Worm (Caenorhabditis elegans): ENCODE results near the gene mdmh-35.
A peak's percentile ranks its signal among the peaks of the same experiment; 100 is the strongest.

mdmh-35 gene

DNA sequence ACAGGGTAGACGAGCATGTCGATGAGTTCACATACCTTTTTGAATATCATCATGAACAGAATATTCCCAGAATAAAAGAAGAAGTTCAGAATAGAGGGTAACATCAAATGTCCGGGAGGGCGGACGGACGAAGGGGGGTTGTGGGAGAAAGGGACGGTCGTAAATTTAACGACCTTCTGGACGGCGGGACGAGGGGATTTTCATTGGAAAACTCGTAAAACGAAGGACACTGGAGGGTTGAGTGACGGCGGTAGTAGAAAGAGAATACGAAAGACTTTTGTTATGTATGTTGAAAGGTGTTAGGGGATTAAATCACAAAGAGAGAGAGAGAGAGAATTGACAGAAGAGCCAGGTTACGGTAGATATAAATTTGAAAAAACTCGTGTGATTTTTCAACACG is 4.9 kb downstream of the mdmh-35 start:
- no peak for TF ChIP-seq Y22D7AL.16 (tag; optimal IDR thresholded peaks at IDR 0.05)
- peak; percentile 7 for TF ChIP-seq rnt-1 (tag; optimal IDR thresholded peaks at IDR 0.05)
- TF ChIP-seq ceh-18 (tag; optimal IDR thresholded peaks at IDR 0.05): no peak

DNA sequence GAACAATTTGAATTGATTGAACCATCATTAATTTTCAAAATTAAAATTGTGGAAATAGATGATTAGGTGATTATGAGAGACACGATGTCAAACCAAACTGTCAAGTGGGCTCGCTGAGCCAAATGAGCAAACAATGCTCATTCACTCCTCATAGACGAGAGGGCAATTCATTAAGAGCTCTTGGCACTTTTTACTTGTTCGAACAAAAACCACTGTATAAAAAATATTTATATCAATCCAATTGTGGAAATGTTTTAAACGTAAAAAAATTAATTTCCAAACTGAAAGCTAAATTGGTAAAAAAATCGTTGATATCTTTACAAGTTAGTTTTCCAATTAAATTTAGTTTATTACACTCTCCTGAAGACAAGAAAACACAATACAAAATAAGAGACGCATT is 5.8 kb downstream of the mdmh-35 start, which contains the start of gene acr-7:
Gene acr-7 (minus strand): TSS at position 101 of the 400 bp plus-strand sequence.
- no peak for TF ChIP-seq mec-3 (tag; optimal IDR thresholded peaks at IDR 0.05; ENCODE audit: borderline replicate concordance)
- no peak for TF ChIP-seq ceh-34 (tag; optimal IDR thresholded peaks at IDR 0.05)
- no peak for TF ChIP-seq pqm-1 (tag; optimal IDR thresholded peaks at IDR 0.05)
- TF ChIP-seq ceh-14 (tag; optimal IDR thresholded peaks at IDR 0.05): no peak
- TF ChIP-seq K02D7.2 (tag; optimal IDR thresholded peaks at IDR 0.05): no peak
- TF ChIP-seq ceh-24 (tag; optimal IDR thresholded peaks at IDR 0.05): no peak
- TF ChIP-seq gmeb-2 (tag; optimal IDR thresholded peaks at IDR 0.05): no peak
- no peak for TF ChIP-seq madf-2 (tag; optimal IDR thresholded peaks at IDR 0.05)
- no peak for TF ChIP-seq che-1 (tag; optimal IDR thresholded peaks at IDR 0.05)
- no peak for TF ChIP-seq Y22D7AL.16 (tag; optimal IDR thresholded peaks at IDR 0.05)
- no peak for TF ChIP-seq ceh-18 (tag; optimal IDR thresholded peaks at IDR 0.05)
- no peak for TF ChIP-seq ref-2 (tag; optimal IDR thresholded peaks at IDR 0.05)
- no peak for TF ChIP-seq ceh-48 (tag; optimal IDR thresholded peaks at IDR 0.05)
- no peak for TF ChIP-seq fkh-6 (tag; optimal IDR thresholded peaks at IDR 0.05)
- TF ChIP-seq nfya-1 (tag; optimal IDR thresholded peaks at IDR 0.05): no peak
- no peak for TF ChIP-seq rnt-1 (tag; optimal IDR thresholded peaks at IDR 0.05)
- no peak for TF ChIP-seq hlh-6 (tag; optimal IDR thresholded peaks at IDR 0.05)

DNA sequence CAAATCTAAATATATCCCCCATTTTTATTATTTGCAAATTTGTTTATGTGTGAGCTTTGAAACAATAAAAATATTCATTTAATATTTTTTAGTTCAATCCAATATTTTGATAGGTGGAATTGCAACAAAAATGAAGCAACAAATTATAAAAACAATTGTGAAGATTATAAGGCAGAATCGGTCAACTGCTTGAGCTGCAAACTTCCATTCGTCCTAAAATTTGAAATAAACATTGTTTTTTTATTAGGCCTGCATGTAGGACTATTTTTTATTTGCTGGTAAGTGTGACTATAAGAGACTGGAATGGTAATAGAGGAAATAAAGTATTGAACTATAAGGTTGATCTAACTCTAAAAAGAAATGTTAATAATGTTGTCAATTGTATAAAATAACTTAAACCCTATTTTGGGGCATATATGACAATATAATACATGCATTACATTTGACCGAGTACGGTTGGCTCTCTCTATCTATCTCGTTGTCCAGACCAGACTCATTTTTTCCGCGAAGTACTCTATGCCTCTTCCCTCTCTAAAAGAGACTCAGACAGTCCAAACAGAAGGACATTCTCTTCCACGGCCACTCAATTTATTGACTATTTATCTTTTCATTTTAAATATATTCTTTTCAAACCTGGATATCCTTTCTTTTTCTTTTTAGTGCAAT is 9.8 kb downstream of the mdmh-35 start, which contains the start of gene T09A5.4:
Gene T09A5.4 (plus strand): TSS at position 616 of the 666 bp plus-strand sequence.
- TF ChIP-seq pax-1 (tag; optimal IDR thresholded peaks at IDR 0.05): no peak
- no peak for TF ChIP-seq pat-9 (tag; optimal IDR thresholded peaks at IDR 0.05)
- TF ChIP-seq K02D7.2 (tag; optimal IDR thresholded peaks at IDR 0.05): no peak

DNA sequence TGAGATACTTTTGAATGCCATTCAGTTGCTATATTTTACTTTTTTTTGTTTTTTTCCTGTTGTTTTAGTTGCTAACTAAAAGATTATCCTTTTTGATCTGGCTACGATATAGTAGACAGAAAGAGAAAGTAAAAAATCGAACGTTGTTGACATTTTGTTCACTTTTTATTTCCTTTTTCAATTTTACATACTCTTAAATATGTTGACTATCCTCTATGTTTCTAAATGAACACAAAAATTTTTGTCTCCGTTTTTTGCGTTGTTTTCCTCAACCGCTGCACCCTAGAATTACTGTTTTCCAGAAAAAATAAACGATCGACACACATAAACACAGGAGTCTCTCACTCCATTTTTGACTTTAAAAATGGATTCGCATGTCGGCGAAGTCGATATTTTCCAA is 13.5 kb downstream of the mdmh-35 start, which contains the start of gene klp-3:
Gene klp-3 (plus strand): TSS at position 301 of the 400 bp plus-strand sequence.
- no peak for TF ChIP-seq elt-2 (tag; optimal IDR thresholded peaks at IDR 0.05)
- no peak for TF ChIP-seq hlh-30 (tag; optimal IDR thresholded peaks at IDR 0.05; ENCODE audit: insufficient read depth)
- no peak for TF ChIP-seq ceh-14 (tag; optimal IDR thresholded peaks at IDR 0.05)
- no peak for TF ChIP-seq lin-11 (tag; optimal IDR thresholded peaks at IDR 0.05)
- TF ChIP-seq ttx-3 (tag; optimal IDR thresholded peaks at IDR 0.05): no peak
- no peak for TF ChIP-seq nhr-11 (tag; optimal IDR thresholded peaks at IDR 0.05)
- no peak for TF ChIP-seq pha-4 (tag; optimal IDR thresholded peaks at IDR 0.05)
- no peak for TF ChIP-seq che-1 (tag; optimal IDR thresholded peaks at IDR 0.05)
- TF ChIP-seq Y22D7AL.16 (tag; optimal IDR thresholded peaks at IDR 0.05): no peak
- TF ChIP-seq madf-2 (tag; optimal IDR thresholded peaks at IDR 0.05): no peak
- TF ChIP-seq pqm-1 (tag; optimal IDR thresholded peaks at IDR 0.05): no peak
- TF ChIP-seq pros-1 (tag; optimal IDR thresholded peaks at IDR 0.05): no peak
- TF ChIP-seq nhr-232 (tag; optimal IDR thresholded peaks at IDR 0.05): no peak
- no peak for TF ChIP-seq sox-2 (GFP tag; IDR thresholded peaks at IDR 0.05)
- no peak for TF ChIP-seq K02D7.2 (tag; optimal IDR thresholded peaks at IDR 0.05)
- no peak for TF ChIP-seq ceh-31 (tag; optimal IDR thresholded peaks at IDR 0.05)

DNA sequence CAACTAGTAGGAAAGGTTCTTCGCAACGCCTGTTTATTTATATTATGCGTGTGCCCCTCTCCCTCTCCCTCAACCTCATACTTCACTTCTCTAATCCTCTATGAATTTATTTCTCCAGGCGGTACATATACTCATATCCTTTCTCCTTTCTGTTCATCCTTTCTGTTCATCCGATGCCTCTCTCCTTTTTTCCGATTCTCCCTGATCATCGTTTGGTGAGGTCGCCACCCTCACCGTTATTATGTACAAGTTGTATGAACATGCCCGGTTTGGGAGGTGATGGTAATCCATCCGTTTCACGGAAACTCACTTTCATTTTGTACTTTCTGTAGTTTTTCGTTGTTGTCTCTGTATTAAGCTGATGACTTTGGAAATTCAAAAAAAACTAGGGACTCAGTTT is 15.8 kb downstream of the mdmh-35 start:
- no peak for TF ChIP-seq C38D4.7 (GFP tag; optimal IDR thresholded peaks at IDR 0.05)
- TF ChIP-seq elt-2 (tag; optimal IDR thresholded peaks at IDR 0.05): no peak
- TF ChIP-seq gmeb-2 (tag; optimal IDR thresholded peaks at IDR 0.05): no peak
- TF ChIP-seq ceh-14 (tag; optimal IDR thresholded peaks at IDR 0.05): no peak
- TF ChIP-seq unc-55 (GFP tag; optimal IDR thresholded peaks at IDR 0.05): peak; percentile 42
- TF ChIP-seq sox-2 (GFP tag; IDR thresholded peaks at IDR 0.05): no peak
- TF ChIP-seq mec-3 (tag; optimal IDR thresholded peaks at IDR 0.05; ENCODE audit: borderline replicate concordance): no peak
- no peak for TF ChIP-seq ztf-16 (tag; optimal IDR thresholded peaks at IDR 0.05)
- peak; percentile 16 for TF ChIP-seq ceh-31 (tag; optimal IDR thresholded peaks at IDR 0.05)
- no peak for TF ChIP-seq ceh-2 (tag; optimal IDR thresholded peaks at IDR 0.05)
- TF ChIP-seq K09A11.1 (tag; optimal IDR thresholded peaks at IDR 0.05; ENCODE audit: insufficient read depth): no peak
- TF ChIP-seq pros-1 (tag; optimal IDR thresholded peaks at IDR 0.05): no peak
- peak; percentile 45 for TF ChIP-seq nfya-1 (tag; optimal IDR thresholded peaks at IDR 0.05)
- TF ChIP-seq madf-2 (tag; optimal IDR thresholded peaks at IDR 0.05): no peak

All from whole organism, late embryonic.